Fruit fly (Drosophila melanogaster) whole organism, embryonic: ENCODE data around the gene Nazo.

Experiments used
- ATbp ChIP-seq: fragments of 200-800 bp; sonication (Bioruptor generic); optimal IDR thresholded peaks from 2 replicates; lab custom pipeline; 2017; ENCODE audit warnings: missing biosample characterization, mild to moderate bottlenecking, missing genetic modification characterization, missing genetic modification reagents
- B-H1 ChIP-seq: fragments of 200-800 bp; sonication (Bioruptor generic); IDR thresholded peaks from 3 replicates; pipeline ENCODE4 v1.3.6; 2022; ENCODE audit warnings: missing biosample characterization, missing genetic modification characterization
- CG10267 ChIP-seq: fragments of 200-800 bp; sonication (Bioruptor generic); optimal IDR thresholded peaks from 2 replicates; lab custom pipeline; 2018; ENCODE audit warnings: missing biosample characterization, mild to moderate bottlenecking, missing genetic modification characterization, moderate library complexity
- CG10959 ChIP-seq: fragments of 200-800 bp; sonication (Bioruptor generic); IDR thresholded peaks from 2 replicates; pipeline ENCODE4 v1.3.6; 2022; ENCODE audit warnings: missing biosample characterization, missing genetic modification characterization
- CG10979 ChIP-seq: fragments of 200-800 bp; sonication (Bioruptor generic); optimal IDR thresholded peaks from 2 replicates; lab custom pipeline; 2018; ENCODE audit warnings: missing biosample characterization, mild to moderate bottlenecking, missing genetic modification characterization, moderate library complexity
- CG11093 ChIP-seq: fragments of 200-800 bp; sonication (Bioruptor generic); IDR thresholded peaks from 3 replicates; pipeline ENCODE4 v1.3.6; 2022; ENCODE audit warnings: missing biosample characterization, missing genetic modification characterization
- CG11456 ChIP-seq: fragments of 200-800 bp; sonication (Bioruptor generic); IDR thresholded peaks from 3 replicates; pipeline ENCODE4 v1.3.6; 2022; ENCODE audit warnings: missing biosample characterization, missing genetic modification characterization
- CG14710 ChIP-seq: fragments of 200-800 bp; sonication (Bioruptor generic); optimal IDR thresholded peaks from 3 replicates; lab custom pipeline; 2019; ENCODE audit warnings: missing biosample characterization, mild to moderate bottlenecking, missing genetic modification characterization, moderate library complexity
- CG15696 ChIP-seq: fragments of 200-800 bp; sonication (Bioruptor generic); optimal IDR thresholded peaks from 2 replicates; lab custom pipeline; 2019; ENCODE audit warnings: missing biosample characterization, mild to moderate bottlenecking, missing genetic modification characterization, moderate library complexity
- CG17829 ChIP-seq: fragments of 200-800 bp; optimal IDR thresholded peaks from 2 replicates; lab custom pipeline; 2019; ENCODE audit warnings: missing biosample characterization, mild to moderate bottlenecking, missing genetic modification characterization, moderate library complexity
- CG1832 ChIP-seq: fragments of 200-800 bp; sonication (Bioruptor generic); optimal IDR thresholded peaks from 2 replicates; lab custom pipeline; 2017; ENCODE audit warnings: missing biosample characterization, mild to moderate bottlenecking, missing genetic modification characterization, inconsistent platforms
- CG2889 ChIP-seq: fragments of 200-800 bp; sonication (Bioruptor generic); IDR thresholded peaks from 3 replicates; pipeline ENCODE4 v1.3.6; 2022; ENCODE audit warnings: missing biosample characterization, missing genetic modification characterization
- CG31388 ChIP-seq: fragments of 200-800 bp; sonication (Bioruptor generic); optimal IDR thresholded peaks from 2 replicates; lab custom pipeline; 2016; ENCODE audit warnings: missing biosample characterization, missing genetic modification characterization
- CG31441 ChIP-seq: fragments of 200-800 bp; sonication (Bioruptor generic); IDR thresholded peaks from 2 replicates; pipeline ENCODE4 v1.3.6; 2022; ENCODE audit warnings: missing biosample characterization, missing genetic modification characterization
- CG32767 ChIP-seq: fragments of 200-800 bp; sonication (Bioruptor generic); IDR thresholded peaks from 2 replicates; pipeline ENCODE4 v1.3.6; 2022; ENCODE audit warnings: missing biosample characterization, missing genetic modification characterization
- CG6654 ChIP-seq: fragments of 200-800 bp; sonication (Bioruptor generic); optimal IDR thresholded peaks from 2 replicates; lab custom pipeline; 2017; ENCODE audit warnings: missing biosample characterization, mild to moderate bottlenecking, missing genetic modification characterization
- CG8478 ChIP-seq: fragments of >200 bp; optimal IDR thresholded peaks from 2 replicates; lab custom pipeline; 2018
- CG8924 ChIP-seq: fragments of 200-800 bp; optimal IDR thresholded peaks from 3 replicates; lab custom pipeline; 2019; ENCODE audit warnings: missing biosample characterization, mild to moderate bottlenecking, missing genetic modification characterization, moderate library complexity
- CG9727 ChIP-seq: fragments of 200-800 bp; sonication (Bioruptor generic); optimal IDR thresholded peaks from 3 replicates; lab custom pipeline; 2017; ENCODE audit warnings: missing biosample characterization, mild to moderate bottlenecking, missing genetic modification characterization
- D ChIP-seq, 2 experiments: fragments of 200-800 bp in 1 of 2; fragments of >200 bp in 1 of 2; sonication (Bioruptor generic) in 1 of 2; optimal IDR thresholded peaks; 2 replicates in 1 of 2; 3 replicates in 1 of 2; lab custom pipeline; 2017; ENCODE audit warnings: mild to moderate bottlenecking in 1 of 2, missing biosample characterization in 1 of 2, missing genetic modification characterization in 1 of 2, missing genetic modification reagents in 1 of 2
- E2f1 ChIP-seq: fragments of 200-800 bp; sonication (Bioruptor generic); IDR thresholded peaks from 2 replicates; pipeline ENCODE4 v1.3.6; 2022; ENCODE audit warnings: missing biosample characterization, missing genetic modification characterization
- Lhr ChIP-seq: fragments of 200-800 bp; sonication (Bioruptor generic); optimal IDR thresholded peaks from 3 replicates; lab custom pipeline; 2017; ENCODE audit warnings: mild to moderate bottlenecking, missing biosample characterization, missing genetic modification reagents, missing genetic modification characterization
- Max ChIP-seq: fragments of 200-800 bp; sonication (Bioruptor generic); optimal IDR thresholded peaks from 2 replicates; lab custom pipeline; 2016; ENCODE audit warnings: missing biosample characterization, mild to moderate bottlenecking, missing genetic modification characterization
- Mrtf ChIP-seq: fragments of 200-800 bp; sonication (Bioruptor generic); IDR thresholded peaks from 3 replicates; pipeline ENCODE4 v1.3.6; 2022; ENCODE audit warnings: missing biosample characterization, missing genetic modification characterization
- Opbp ChIP-seq: fragments of 200-800 bp; sonication (Bioruptor generic); IDR thresholded peaks from 3 replicates; pipeline ENCODE4 v1.3.6; 2022; ENCODE audit warnings: missing biosample characterization, missing genetic modification characterization; ENCODE audit not compliant: partially characterized antibody
- Optix ChIP-seq: fragments of 200-800 bp; sonication (Bioruptor generic); IDR thresholded peaks from 3 replicates; pipeline ENCODE4 v1.3.6; 2022; ENCODE audit warnings: missing biosample characterization, missing genetic modification characterization
- ato ChIP-seq: fragments of 200-800 bp; sonication (Bioruptor generic); IDR thresholded peaks from 2 replicates; pipeline ENCODE4 v1.3.6; 2022; ENCODE audit warnings: missing biosample characterization, missing genetic modification characterization; ENCODE audit not compliant: partially characterized antibody
- dimm ChIP-seq: fragments of 200-800 bp; sonication (Bioruptor generic); IDR thresholded peaks from 2 replicates; pipeline ENCODE4 v1.3.6; 2022; ENCODE audit warnings: missing biosample characterization, missing genetic modification characterization
- dmrt11E ChIP-seq: fragments of 200-800 bp; sonication (Bioruptor generic); optimal IDR thresholded peaks from 3 replicates; lab custom pipeline; 2018; ENCODE audit warnings: missing biosample characterization, mild to moderate bottlenecking, missing genetic modification characterization, moderate library complexity
- ftz-f1 ChIP-seq: fragments of 200-800 bp; sonication (Bioruptor generic); optimal IDR thresholded peaks from 2 replicates; lab custom pipeline; 2016; ENCODE audit warnings: missing biosample characterization, missing genetic modification characterization
- gce ChIP-seq: fragments of 200-800 bp; sonication (Bioruptor generic); IDR thresholded peaks from 3 replicates; pipeline ENCODE4 v1.3.6; 2022; ENCODE audit warnings: missing biosample characterization, missing genetic modification characterization
- gcm2 ChIP-seq: fragments of 200-800 bp; sonication (Bioruptor generic); optimal IDR thresholded peaks from 2 replicates; lab custom pipeline; 2016; ENCODE audit warnings: missing biosample characterization, missing genetic modification characterization
- hb ChIP-seq: fragments of 200-800 bp; sonication (Bioruptor generic); IDR thresholded peaks from 3 replicates; pipeline ENCODE4 v1.3.6; 2022; ENCODE audit warnings: missing biosample characterization, missing genetic modification characterization; ENCODE audit not compliant: partially characterized antibody
- lab ChIP-seq: fragments of 200-800 bp; sonication (Bioruptor generic); optimal IDR thresholded peaks from 3 replicates; lab custom pipeline; 2017; ENCODE audit warnings: missing biosample characterization, missing genetic modification characterization, mild to moderate bottlenecking, moderate library complexity, missing genetic modification reagents
- lola ChIP-seq, 3 experiments: fragments of >200 bp in 2 of 3; fragments of 200-800 bp in 1 of 3; sonication (Bioruptor generic) in 1 of 3; optimal IDR thresholded peaks; 2 replicates each; lab custom pipeline; 2017 to 2019; ENCODE audit warnings: missing biosample characterization in 3 of 3, missing genetic modification characterization in 3 of 3, mild to moderate bottlenecking in 1 of 3, moderate library complexity in 1 of 3
- oc ChIP-seq: fragments of 200-800 bp; sonication (Bioruptor generic); optimal IDR thresholded peaks from 2 replicates; lab custom pipeline; 2018; ENCODE audit warnings: missing biosample characterization, mild to moderate bottlenecking, missing genetic modification characterization, moderate library complexity
- sens-2 ChIP-seq: fragments of 200-800 bp; sonication (Bioruptor generic); IDR thresholded peaks from 2 replicates; pipeline ENCODE4 v1.3.6; 2022; ENCODE audit warnings: missing biosample characterization, missing genetic modification characterization
- tll ChIP-seq, 2 experiments: fragments of 200-800 bp in 1 of 2; fragments of >200 bp in 1 of 2; sonication (Bioruptor generic) in 1 of 2; optimal IDR thresholded peaks; 2 replicates each; lab custom pipeline; 2017 to 2019; ENCODE audit warnings: missing biosample characterization in 2 of 2, missing genetic modification characterization in 2 of 2, mild to moderate bottlenecking in 1 of 2, moderate library complexity in 1 of 2
- toy ChIP-seq: fragments of 200-800 bp; sonication (Bioruptor generic); IDR thresholded peaks from 2 replicates; pipeline ENCODE4 v1.3.6; 2022; ENCODE audit warnings: missing biosample characterization, missing genetic modification characterization
- trem ChIP-seq: fragments of 200-800 bp; optimal IDR thresholded peaks from 3 replicates; lab custom pipeline; 2019; ENCODE audit warnings: missing biosample characterization, mild to moderate bottlenecking, missing genetic modification characterization, moderate library complexity
- twi ChIP-seq: fragments of 200-800 bp; optimal IDR thresholded peaks from 2 replicates; lab custom pipeline; 2019; ENCODE audit warnings: missing biosample characterization, mild to moderate bottlenecking, missing genetic modification characterization, moderate library complexity
- zen ChIP-seq: fragments of 200-800 bp; sonication (Bioruptor generic); optimal IDR thresholded peaks from 3 replicates; lab custom pipeline; 2018; ENCODE audit warnings: missing biosample characterization, mild to moderate bottlenecking, missing genetic modification characterization, moderate library complexity
- zf30C ChIP-seq: fragments of 200-800 bp; sonication (Bioruptor generic); optimal IDR thresholded peaks from 3 replicates; lab custom pipeline; 2018; ENCODE audit warnings: missing biosample characterization, mild to moderate bottlenecking, missing genetic modification characterization

Nazo gene

dm6 chr3R:8284234-8284633, 3.4 kb upstream of the Nazo start:
- peak; percentile 39 for TF ChIP-seq zen (tag; lab: Kevin White, UChicago)
- peak; percentile 18 for TF ChIP-seq twi (tag; lab: Kevin White, UChicago)
- no peak for TF ChIP-seq dimm
- TF ChIP-seq D (optimal IDR thresholded peaks at IDR 0.05; lab: Kevin White, UChicago) = peak; percentile 100
- TF ChIP-seq D (GFP tag; optimal IDR thresholded peaks at IDR 0.05; lab: Kevin White, UChicago) = no peak
- TF ChIP-seq tll (GFP tag; optimal IDR thresholded peaks at IDR 0.05; lab: Kevin White, UChicago) = peak in 1 of 2 experiments; percentile 75
- no peak for TF ChIP-seq B-H1 (GFP tag; lab: Robert Waterston, UW)
- TF ChIP-seq CG2889 = 0 out of 3 replicates have a peak, but pooled peaks have one; percentile 15

DNA sequence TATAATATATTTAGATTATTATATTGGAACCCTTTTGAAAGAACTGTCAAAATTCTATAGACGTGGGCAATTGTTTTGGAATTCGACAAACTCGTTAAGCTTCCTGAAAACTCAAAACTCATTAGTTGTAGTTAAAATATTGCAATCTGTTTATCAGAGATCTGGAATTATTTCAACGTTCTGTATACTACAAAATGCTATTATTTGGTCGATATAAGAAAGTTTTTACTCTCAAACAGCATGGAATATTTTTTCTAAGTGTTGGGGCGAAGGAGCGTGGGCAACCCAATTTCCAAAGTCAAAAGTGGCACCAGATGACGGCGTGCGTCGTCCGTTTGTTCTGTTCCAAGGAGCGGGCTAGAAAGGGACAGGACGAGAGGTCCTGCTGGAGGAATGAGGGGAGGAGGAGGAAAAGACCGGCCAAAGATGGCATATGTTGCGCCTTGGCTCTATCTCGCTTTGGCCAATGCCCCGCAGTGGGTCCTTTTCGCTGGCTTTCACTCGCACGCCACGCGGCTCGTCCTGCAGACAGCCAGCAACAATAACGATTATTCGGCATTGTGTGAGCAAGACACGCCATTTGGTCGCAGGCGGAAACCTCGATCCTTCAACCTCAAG, 1.8 kb upstream of the Nazo start:
- TF ChIP-seq CG1832 (GFP tag; lab: Kevin White, UChicago) (peak; percentile 41), sens-2 (GFP tag; lab: Robert Waterston, UW) (no peak), Optix (0 out of 3 replicates have a peak, but pooled peaks have one; percentile 14), lab (no peak), CG10979 (tag; lab: Kevin White, UChicago) (peak; percentile 42), toy (no peak), ato (GFP tag; lab: Robert Waterston, UW) (peak; percentile 42; the same call in 1 of the 2 replicates), CG17829 (tag; lab: Kevin White, UChicago) (peak; percentile 12), ATbp (GFP tag; lab: Kevin White, UChicago) (no peak), CG10267 (tag; lab: Kevin White, UChicago) (peak; percentile 36), CG32767 (GFP tag; lab: Robert Waterston, UW) (no peak), CG14710 (tag; lab: Kevin White, UChicago) (peak; percentile 28), trem (tag; lab: Kevin White, UChicago) (peak; percentile 9), CG15696 (tag; lab: Kevin White, UChicago) (peak; percentile 76), CG10959 (no peak), lola (GFP tag; optimal IDR thresholded peaks at IDR 0.05; lab: Kevin White, UChicago) (peak in 1 of 3 experiments; percentile 11), CG2889 (no peak), hb (GFP tag; lab: Robert Waterston, UW) (no peak), Lhr (no peak), dimm (no peak), CG31388 (no peak), CG6654 (no peak), D (optimal IDR thresholded peaks at IDR 0.05; lab: Kevin White, UChicago) (peak; percentile 71), D (GFP tag; optimal IDR thresholded peaks at IDR 0.05; lab: Kevin White, UChicago) (no peak), gce (GFP tag; lab: Robert Waterston, UW) (no peak), Max (GFP tag; lab: Kevin White, UChicago) (no peak), twi (tag; lab: Kevin White, UChicago) (peak; percentile 83), gcm2 (GFP tag; lab: Kevin White, UChicago) (no peak), Mrtf (GFP tag; lab: Robert Waterston, UW) (no peak), oc (tag; lab: Kevin White, UChicago) (no peak), Opbp (GFP tag; lab: Robert Waterston, UW) (no peak), CG8924 (peak; percentile 9), E2f1 (GFP tag; lab: Robert Waterston, UW) (no peak), CG9727 (GFP tag; lab: Kevin White, UChicago) (peak; percentile 54), CG8478 (no peak), CG31441 (no peak), CG11456 (GFP tag; lab: Robert Waterston, UW) (no peak), ftz-f1 (GFP tag; lab: Kevin White, UChicago) (no peak), dmrt11E (tag; lab: Kevin White, UChicago) (peak; percentile 29), zf30C (GFP tag; lab: Kevin White, UChicago) (peak; percentile 66), CG11093 (GFP tag; lab: Robert Waterston, UW) (no peak)
